Fruit fly (Drosophila melanogaster): ENCODE measurements around the gene CG12105.

Gene CG12105

DNA sequence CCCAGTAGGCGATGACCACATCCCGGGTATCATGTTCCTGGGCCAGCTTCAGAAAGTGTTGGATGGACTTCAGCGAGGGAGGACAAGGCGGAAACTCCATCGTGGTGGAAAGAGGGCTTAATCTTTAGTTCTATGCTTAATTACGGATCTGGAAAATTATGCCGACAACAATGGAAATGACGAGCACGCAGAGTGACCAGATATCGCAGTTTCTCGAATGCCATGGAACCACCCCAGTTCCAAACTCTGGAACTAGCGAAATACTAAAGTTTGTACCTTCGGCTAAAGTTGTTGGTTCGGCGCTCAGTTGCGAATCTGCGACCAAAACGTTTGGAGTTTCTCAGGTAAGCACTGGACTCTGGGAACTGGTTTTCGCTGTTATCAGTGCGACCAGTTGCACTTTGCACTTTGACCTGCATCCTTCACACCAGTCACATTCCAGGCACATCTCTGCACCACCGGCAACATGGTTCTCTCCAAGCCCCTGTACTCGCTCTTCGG, 37.1 kb upstream of the CG12105 start, which contains the start of the genes CG7970 and Vta1 (continued):
- no peak for TF ChIP-seq Hmr (GFP tag; optimal IDR thresholded peaks at IDR 0.05)
- no peak for TF ChIP-seq CG9817 (tag; optimal IDR thresholded peaks at IDR 0.05)
- no peak for TF ChIP-seq CG2120 (GFP tag; optimal IDR thresholded peaks at IDR 0.05)
- no peak for TF ChIP-seq pros (GFP tag; optimal IDR thresholded peaks at IDR 0.05)
- no peak for TF ChIP-seq CG15601 (tag; optimal IDR thresholded peaks at IDR 0.05)
- TF ChIP-seq Sox100B (GFP tag; optimal IDR thresholded peaks at IDR 0.05), result no peak
- TF ChIP-seq CG8478 (optimal IDR thresholded peaks at IDR 0.05), result no peak
- TF ChIP-seq CG2199 (GFP tag; IDR thresholded peaks at IDR 0.05), result no peak
- no peak for TF ChIP-seq sd (tag; optimal IDR thresholded peaks at IDR 0.05)
- no peak for TF ChIP-seq ems (GFP tag; optimal IDR thresholded peaks at IDR 0.05)
- no peak for TF ChIP-seq chinmo (GFP tag; IDR thresholded peaks at IDR 0.05; ENCODE audit: partially characterized antibody)
- TF ChIP-seq CG6689 (GFP tag; IDR thresholded peaks at IDR 0.05), result no peak
- no peak for TF ChIP-seq CG32767 (GFP tag; IDR thresholded peaks at IDR 0.05)
- TF ChIP-seq jing (GFP tag; optimal IDR thresholded peaks at IDR 0.05), result no peak
- TF ChIP-seq rib (GFP tag; IDR thresholded peaks at IDR 0.05), result no peak
- TF ChIP-seq Hr51 (GFP tag; optimal IDR thresholded peaks at IDR 0.05), result no peak
- TF ChIP-seq nom (GFP tag; optimal IDR thresholded peaks at IDR 0.05), result peak; percentile 98
- TF ChIP-seq CG7357 (GFP tag; IDR thresholded peaks at IDR 0.05), result no peak
- peak; percentile 43; the same call in 1 of the 2 replicates for TF ChIP-seq CG13287 (GFP tag; IDR thresholded peaks at IDR 0.05; ENCODE audit: partially characterized antibody)
- no peak for TF ChIP-seq CG6654 (GFP tag; optimal IDR thresholded peaks at IDR 0.05)
- no peak for TF ChIP-seq CG2889 (GFP tag; IDR thresholded peaks at IDR 0.05)
- TF ChIP-seq Meics (GFP tag; optimal IDR thresholded peaks at IDR 0.05), result no peak
- no peak for TF ChIP-seq grn (GFP tag; optimal IDR thresholded peaks at IDR 0.05)
- no peak for TF ChIP-seq CG15073 (GFP tag; optimal IDR thresholded peaks at IDR 0.05)
- no peak for TF ChIP-seq CG10274 (GFP tag; optimal IDR thresholded peaks at IDR 0.05)
- no peak for TF ChIP-seq CG10431 (GFP tag; optimal IDR thresholded peaks at IDR 0.05)
- no peak for TF ChIP-seq CG16813 (GFP tag; IDR thresholded peaks at IDR 0.05; ENCODE audit: partially characterized antibody)
- TF ChIP-seq bsh (GFP tag; optimal IDR thresholded peaks at IDR 0.05), result peak in 1 of 2 experiments; percentile 74
- TF ChIP-seq CG11247 (GFP tag; IDR thresholded peaks at IDR 0.05), result no peak
- no peak for TF ChIP-seq B-H1 (GFP tag; IDR thresholded peaks at IDR 0.05)
- TF ChIP-seq otp (GFP tag; IDR thresholded peaks at IDR 0.05), result no peak
- TF ChIP-seq ac (GFP tag; optimal IDR thresholded peaks at IDR 0.05), result no peak
- TF ChIP-seq CG4820 (GFP tag; optimal IDR thresholded peaks at IDR 0.05), result no peak
- TF ChIP-seq prd (optimal IDR thresholded peaks at IDR 0.05), result no peak
- TF ChIP-seq prd (GFP tag; IDR thresholded peaks at IDR 0.05), result no peak
- TF ChIP-seq phol (tag; optimal IDR thresholded peaks at IDR 0.05), result no peak
- TF ChIP-seq Dek (tag; optimal IDR thresholded peaks at IDR 0.05), result no peak
- no peak for TF ChIP-seq Neu2 (GFP tag; optimal IDR thresholded peaks at IDR 0.05; ENCODE audit: borderline replicate concordance)
- TF ChIP-seq CG10543 (GFP tag; optimal IDR thresholded peaks at IDR 0.05), result no peak
- no peak for TF ChIP-seq CG15269 (tag; optimal IDR thresholded peaks at IDR 0.05)
- peak; percentile 42 for TF ChIP-seq Dp (GFP tag; optimal IDR thresholded peaks at IDR 0.05)
- no peak for TF ChIP-seq CG6272 (GFP tag; IDR thresholded peaks at IDR 0.05)
- no peak for TF ChIP-seq z (GFP tag; IDR thresholded peaks at IDR 0.05)
- TF ChIP-seq CG16863 (GFP tag; optimal IDR thresholded peaks at IDR 0.05), result no peak
- no peak for TF ChIP-seq CG14441 (GFP tag; IDR thresholded peaks at IDR 0.05)
- TF ChIP-seq lola (GFP tag; optimal IDR thresholded peaks at IDR 0.05), result no peak
- no peak for TF ChIP-seq Lpt (GFP tag; optimal IDR thresholded peaks at IDR 0.05)
- no peak for TF ChIP-seq Six4 (GFP tag; optimal IDR thresholded peaks at IDR 0.05)
- TF ChIP-seq Pdp1 (GFP tag; optimal IDR thresholded peaks at IDR 0.05), result peak in 1 of 2 experiments; percentile 24
- no peak for TF ChIP-seq CG10366 (GFP tag; IDR thresholded peaks at IDR 0.05)
- TF ChIP-seq tup (GFP tag; optimal IDR thresholded peaks at IDR 0.05), result no peak
